Comparison of ENCODE assay signal across 5 worm cellular contexts in the genomic region with DNA sequence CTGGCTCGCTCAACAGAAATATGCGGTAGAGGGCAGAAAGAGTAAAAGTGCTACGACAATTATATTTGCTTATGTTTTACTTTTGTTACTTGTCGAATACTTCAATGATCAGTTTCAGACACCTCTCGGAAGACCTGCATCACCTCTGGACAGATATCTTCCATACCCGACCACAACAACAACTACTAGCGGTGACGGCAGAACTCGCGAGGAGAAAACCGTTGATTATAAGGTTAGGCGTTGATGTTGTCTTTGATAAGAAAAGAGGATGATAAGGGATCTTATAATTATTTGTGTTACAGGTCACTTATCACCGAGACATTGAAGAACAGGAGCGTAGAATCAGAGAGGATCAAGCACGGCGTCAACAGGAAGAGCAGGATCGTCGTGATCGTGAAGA.
TF ChIP-seq lines count a peak whose summit lies in the region.

No protein-coding gene starts in this region.

TF ChIP-seq in whole organism, L1 larva, 84 proteins besides CTCF, POLR2A, EP300 and RAD21:
- TF ChIP-seq efl-1 (optimal IDR thresholded peaks at IDR 0.05; lab: Kevin White, UChicago), result no peak
- TF ChIP-seq efl-1 (GFP tag; optimal IDR thresholded peaks at IDR 0.05 in 1 of 2; lab: Kevin White, UChicago), result peak in 1 of 2 experiments; percentile 87
- no peak for TF ChIP-seq nhr-71 (tag; optimal IDR thresholded peaks at IDR 0.05; lab: Kevin White, UChicago)
- peak; percentile 54 for TF ChIP-seq elt-2 (tag; optimal IDR thresholded peaks at IDR 0.05; lab: Kevin White, UChicago)

TF ChIP-seq in whole organism, L2 larva, 48 proteins besides CTCF, POLR2A, EP300 and RAD21:
- TF ChIP-seq fos-1 (tag; optimal IDR thresholded peaks at IDR 0.05; lab: Kevin White, UChicago) (peak; percentile 7), nhr-12 (tag; optimal IDR thresholded peaks at IDR 0.05; lab: Kevin White, UChicago) (no peak)

TF ChIP-seq in whole organism, L3 larva, 47 proteins besides CTCF, POLR2A, EP300 and RAD21:
- TF ChIP-seq egl-27 (tag; optimal IDR thresholded peaks at IDR 0.05; lab: Kevin White, UChicago) (no peak), elt-2 (tag; optimal IDR thresholded peaks at IDR 0.05; lab: Kevin White, UChicago) (peak; percentile 48), pqm-1 (tag; optimal IDR thresholded peaks at IDR 0.05; lab: Kevin White, UChicago) (peak; percentile 12)

TF ChIP-seq in whole organism, L4 larva, 104 proteins besides CTCF, POLR2A, EP300 and RAD21:
- TF ChIP-seq dve-1 (tag; optimal IDR thresholded peaks at IDR 0.05; lab: Kevin White, UChicago; ENCODE audit: insufficient read depth) (peak; percentile 30), fos-1 (tag; optimal IDR thresholded peaks at IDR 0.05; lab: Kevin White, UChicago) (no peak), ceh-44 (GFP tag; IDR thresholded peaks at IDR 0.05; lab: Robert Waterston, UW) (no peak), daf-16 (GFP tag; optimal IDR thresholded peaks at IDR 0.05; lab: Kevin White, UChicago) (no peak), daf-16 (tag; optimal IDR thresholded peaks at IDR 0.05; lab: Kevin White, UChicago) (peak; percentile 95), pqm-1 (tag; optimal IDR thresholded peaks at IDR 0.05; lab: Kevin White, UChicago) (peak; percentile 32)

TF ChIP-seq in whole organism, late embryonic, 69 proteins besides CTCF, POLR2A, EP300 and RAD21:
- TF ChIP-seq elt-2 (tag; optimal IDR thresholded peaks at IDR 0.05; lab: Kevin White, UChicago), result peak; percentile 74
- TF ChIP-seq ceh-2 (tag; optimal IDR thresholded peaks at IDR 0.05; lab: Kevin White, UChicago), result no peak
- no peak for TF ChIP-seq T23F11.4 (GFP tag; optimal IDR thresholded peaks at IDR 0.05; lab: Kevin White, UChicago)
- TF ChIP-seq npax-4 (tag; optimal IDR thresholded peaks at IDR 0.05; lab: Kevin White, UChicago), result no peak

Comparison
In these comparisons a context has a peak if more than half of its experiments do, and no peak if none do; other contexts are left out.
1. Of the 29 proteins assayed by ChIP-seq in both whole organism, L4 larva and whole organism, L1 larva: peak only in whole organism, L4 larva: pqm-1; only in whole organism, L1 larva: none; in both: none; in neither: 28.